Fruit fly (Drosophila melanogaster) whole organism, embryonic: ENCODE results near the gene hob.

Experiments
- Abd-B ChIP-seq: fragments of 200-800 bp; sonication (Bioruptor generic); optimal IDR thresholded peaks from 2 replicates; lab custom pipeline; 2018; ENCODE audit warnings: missing biosample characterization, mild to moderate bottlenecking, missing genetic modification characterization, moderate library complexity
- Atf3 ChIP-seq: fragments of 200-800 bp; sonication (Bioruptor generic); optimal IDR thresholded peaks from 3 replicates; lab custom pipeline; 2016; ENCODE audit warnings: missing biosample characterization, missing genetic modification characterization
- B-H1 ChIP-seq: fragments of 200-800 bp; sonication (Bioruptor generic); IDR thresholded peaks from 3 replicates; pipeline ENCODE4 v1.3.6; 2022; ENCODE audit warnings: missing biosample characterization, missing genetic modification characterization
- CG10321 ChIP-seq: fragments of 200-800 bp; sonication (Bioruptor generic); IDR thresholded peaks from 2 replicates; pipeline ENCODE4 v1.3.6; 2022; ENCODE audit warnings: missing biosample characterization, missing genetic modification characterization
- CG10366 ChIP-seq: fragments of 200-800 bp; sonication (Bioruptor generic); IDR thresholded peaks from 2 replicates; pipeline ENCODE4 v1.3.6; 2022; ENCODE audit warnings: missing biosample characterization, missing genetic modification characterization
- CG10565 ChIP-seq: fragments of 200-800 bp; sonication (Bioruptor generic); optimal IDR thresholded peaks from 3 replicates; lab custom pipeline; 2016; ENCODE audit warnings: missing biosample characterization, mild to moderate bottlenecking, missing genetic modification characterization
- CG12299 ChIP-seq: fragments of 200-800 bp; sonication (Bioruptor generic); optimal IDR thresholded peaks from 2 replicates; lab custom pipeline; 2018; ENCODE audit warnings: missing biosample characterization, mild to moderate bottlenecking, missing genetic modification characterization
- CG13296 ChIP-seq: fragments of 200-800 bp; sonication (Bioruptor generic); optimal IDR thresholded peaks from 3 replicates; lab custom pipeline; 2018; ENCODE audit warnings: missing biosample characterization, mild to moderate bottlenecking, missing genetic modification characterization
- CG13775 ChIP-seq: fragments of 200-800 bp; sonication (Bioruptor generic); optimal IDR thresholded peaks from 3 replicates; lab custom pipeline; 2017; ENCODE audit warnings: missing biosample characterization, mild to moderate bottlenecking, missing genetic modification characterization
- CG15601 ChIP-seq: fragments of 200-800 bp; sonication (Bioruptor generic); optimal IDR thresholded peaks from 3 replicates; lab custom pipeline; 2019; ENCODE audit warnings: missing biosample characterization, mild to moderate bottlenecking, missing genetic modification characterization, moderate library complexity
- CG16813 ChIP-seq: fragments of 200-800 bp; sonication (Bioruptor generic); IDR thresholded peaks from 3 replicates; pipeline ENCODE4 v1.3.6; 2022; ENCODE audit warnings: missing biosample characterization, missing genetic modification characterization; ENCODE audit not compliant: partially characterized antibody
- CG17359 ChIP-seq: fragments of 200-800 bp; sonication (Bioruptor generic); optimal IDR thresholded peaks from 3 replicates; lab custom pipeline; 2018; ENCODE audit warnings: missing biosample characterization, mild to moderate bottlenecking, missing genetic modification characterization, moderate library complexity
- CG17829 ChIP-seq: fragments of 200-800 bp; optimal IDR thresholded peaks from 2 replicates; lab custom pipeline; 2019; ENCODE audit warnings: missing biosample characterization, mild to moderate bottlenecking, missing genetic modification characterization, moderate library complexity
- CG18011 ChIP-seq: fragments of 200-800 bp; sonication (Bioruptor generic); optimal IDR thresholded peaks from 2 replicates; lab custom pipeline; 2017; ENCODE audit warnings: missing biosample characterization, missing genetic modification characterization, mild to moderate bottlenecking, moderate library complexity, missing genotype
- CG2202 ChIP-seq: fragments of 200-800 bp; sonication (Bioruptor generic); optimal IDR thresholded peaks from 2 replicates; lab custom pipeline; 2018; ENCODE audit warnings: missing biosample characterization, mild to moderate bottlenecking, missing genetic modification characterization
- CG33213 ChIP-seq: fragments of 200-800 bp; sonication (Bioruptor generic); optimal IDR thresholded peaks from 3 replicates; lab custom pipeline; 2016; ENCODE audit warnings: missing biosample characterization, missing genetic modification characterization
- CG4360 ChIP-seq: fragments of 200-800 bp; sonication (Bioruptor generic); IDR thresholded peaks from 2 replicates; pipeline ENCODE4 v1.3.6; 2022; ENCODE audit warnings: missing biosample characterization, missing genetic modification characterization
- CG5180 ChIP-seq: fragments of 200-800 bp; sonication (Bioruptor generic); optimal IDR thresholded peaks from 3 replicates; lab custom pipeline; 2017; ENCODE audit warnings: missing biosample characterization, missing genetic modification characterization, mild to moderate bottlenecking, moderate library complexity, missing genetic modification reagents
- CG7786 ChIP-seq: fragments of 200-800 bp; sonication (Bioruptor generic); optimal IDR thresholded peaks from 2 replicates; lab custom pipeline; 2016; ENCODE audit warnings: missing biosample characterization, missing genetic modification characterization
- CG7839 ChIP-seq: fragments of 200-800 bp; sonication (Bioruptor generic); optimal IDR thresholded peaks from 3 replicates; lab custom pipeline; 2018; ENCODE audit warnings: missing biosample characterization, mild to moderate bottlenecking, missing genetic modification characterization, moderate library complexity
- CG7963 ChIP-seq: fragments of 200-800 bp; sonication (Bioruptor generic); IDR thresholded peaks from 3 replicates; pipeline ENCODE4 v1.3.6; 2022; ENCODE audit warnings: missing biosample characterization, missing genetic modification characterization; ENCODE audit not compliant: partially characterized antibody
- CG7987 ChIP-seq: fragments of 200-800 bp; sonication (Bioruptor generic); optimal IDR thresholded peaks from 2 replicates; lab custom pipeline; 2018; ENCODE audit warnings: missing biosample characterization, mild to moderate bottlenecking, missing genetic modification characterization, moderate library complexity
- E2f1 ChIP-seq: fragments of 200-800 bp; sonication (Bioruptor generic); IDR thresholded peaks from 2 replicates; pipeline ENCODE4 v1.3.6; 2022; ENCODE audit warnings: missing biosample characterization, missing genetic modification characterization
- Elba2 ChIP-seq: fragments of 200-800 bp; sonication (Bioruptor generic); optimal IDR thresholded peaks from 3 replicates; lab custom pipeline; 2016; ENCODE audit warnings: missing biosample characterization, missing genetic modification characterization
- Fer2 ChIP-seq: fragments of 200-800 bp; sonication (Bioruptor generic); optimal IDR thresholded peaks from 2 replicates; lab custom pipeline; 2018; ENCODE audit warnings: missing biosample characterization, mild to moderate bottlenecking, missing genetic modification characterization, moderate library complexity
- Fer3 ChIP-seq: fragments of 200-800 bp; sonication (Bioruptor generic); optimal IDR thresholded peaks from 2 replicates; lab custom pipeline; 2018; ENCODE audit warnings: missing biosample characterization, mild to moderate bottlenecking, missing genetic modification characterization, moderate library complexity
- Gug ChIP-seq: fragments of 200-800 bp; sonication (Bioruptor generic); IDR thresholded peaks from 4 replicates; pipeline ENCODE4 v1.3.6; 2022; ENCODE audit warnings: missing biosample characterization, missing genetic modification characterization
- H2.0 ChIP-seq: fragments of 200-800 bp; sonication (Bioruptor generic); IDR thresholded peaks from 2 replicates; pipeline ENCODE4 v1.3.6; 2022; ENCODE audit warnings: missing biosample characterization, missing genetic modification characterization
- HLH4C ChIP-seq: fragments of 200-800 bp; sonication (Bioruptor generic); IDR thresholded peaks from 3 replicates; pipeline ENCODE4 v1.3.6; 2022; ENCODE audit warnings: missing biosample characterization, missing genetic modification characterization; ENCODE audit not compliant: partially characterized antibody
- HLHmδ ChIP-seq: fragments of 200-800 bp; sonication (Bioruptor generic); optimal IDR thresholded peaks from 2 replicates; lab custom pipeline; 2018; ENCODE audit warnings: missing biosample characterization, mild to moderate bottlenecking, missing genetic modification characterization, moderate library complexity
- HmgZ ChIP-seq: fragments of 200-800 bp; sonication (Bioruptor generic); optimal IDR thresholded peaks from 2 replicates; lab custom pipeline; 2018; ENCODE audit warnings: missing biosample characterization, mild to moderate bottlenecking, missing genetic modification characterization
- Lpt ChIP-seq: fragments of >200 bp; optimal IDR thresholded peaks from 2 replicates; lab custom pipeline; 2018; ENCODE audit warnings: missing biosample characterization, missing genetic modification characterization
- Scr ChIP-seq: fragments of 200-800 bp; sonication (Bioruptor generic); IDR thresholded peaks from 2 replicates; pipeline ENCODE4 v1.3.6; 2022; ENCODE audit warnings: missing biosample characterization, missing genetic modification characterization; ENCODE audit not compliant: partially characterized antibody
- Sry-β ChIP-seq: fragments of 200-800 bp; sonication (Bioruptor generic); optimal IDR thresholded peaks from 2 replicates; lab custom pipeline; 2018; ENCODE audit warnings: missing biosample characterization, mild to moderate bottlenecking, missing genetic modification characterization, moderate library complexity
- ac ChIP-seq: fragments of 200-800 bp; sonication (Bioruptor generic); optimal IDR thresholded peaks from 3 replicates; lab custom pipeline; 2017; ENCODE audit warnings: missing biosample characterization, mild to moderate bottlenecking, missing genetic modification characterization
- aop ChIP-seq: fragments of 200-800 bp; sonication (Bioruptor generic); IDR thresholded peaks from 2 replicates; pipeline ENCODE4 v1.3.6; 2022; ENCODE audit warnings: missing biosample characterization, missing genetic modification characterization
- az2 ChIP-seq: fragments of 200-800 bp; sonication (Bioruptor generic); optimal IDR thresholded peaks from 3 replicates; lab custom pipeline; 2016; ENCODE audit warnings: missing biosample characterization, missing genetic modification characterization
- ci ChIP-seq: fragments of 200-800 bp; sonication (Bioruptor generic); IDR thresholded peaks from 3 replicates; pipeline ENCODE4 v1.3.6; 2022; ENCODE audit warnings: missing biosample characterization, missing genetic modification characterization
- croc ChIP-seq: fragments of 200-800 bp; sonication (Bioruptor generic); conservative IDR thresholded peaks from 3 replicates; pipeline ENCODE4 v1.3.6; 2022; ENCODE audit warnings: missing biosample characterization, missing genetic modification characterization
- dmrt99B ChIP-seq: fragments of 200-800 bp; sonication (Bioruptor generic); optimal IDR thresholded peaks from 2 replicates; lab custom pipeline; 2018; ENCODE audit warnings: missing biosample characterization, mild to moderate bottlenecking, missing genetic modification characterization, moderate library complexity
- emc ChIP-seq: fragments of 200-800 bp; sonication (Bioruptor generic); optimal IDR thresholded peaks from 2 replicates; lab custom pipeline; 2016; ENCODE audit warnings: missing biosample characterization, missing genetic modification characterization
- otp ChIP-seq: fragments of 200-800 bp; sonication (Bioruptor generic); IDR thresholded peaks from 3 replicates; pipeline ENCODE4, ENCODE4 v1.3.6; 2022; ENCODE audit warnings: missing biosample characterization, missing genetic modification characterization
- ranshi ChIP-seq: fragments of 200-800 bp; sonication (Bioruptor generic); IDR thresholded peaks from 2 replicates; pipeline ENCODE4 v1.3.6; 2022; ENCODE audit warnings: missing biosample characterization, missing genetic modification characterization
- repo ChIP-seq: fragments of 200-800 bp; sonication (Bioruptor generic); optimal IDR thresholded peaks from 2 replicates; lab custom pipeline; 2016; ENCODE audit warnings: missing biosample characterization, missing genetic modification characterization
- row ChIP-seq: fragments of 200-800 bp; sonication (Bioruptor generic); IDR thresholded peaks from 3 replicates; pipeline ENCODE4 v1.3.6; 2022; ENCODE audit warnings: missing biosample characterization, missing genetic modification characterization
- sisA ChIP-seq: fragments of 200-800 bp; sonication (Bioruptor generic); IDR thresholded peaks from 2 replicates; pipeline ENCODE4 v1.3.6; 2022; ENCODE audit warnings: missing biosample characterization, missing genetic modification characterization
- slp2 ChIP-seq: fragments of 200-800 bp; sonication (Bioruptor generic); optimal IDR thresholded peaks from 2 replicates; lab custom pipeline; 2016; ENCODE audit warnings: missing biosample characterization, missing genetic modification characterization
- sob ChIP-seq: fragments of 200-800 bp; sonication (Bioruptor generic); IDR thresholded peaks from 2 replicates; pipeline ENCODE4 v1.3.6; 2022; ENCODE audit warnings: missing biosample characterization, missing genetic modification characterization
- tll ChIP-seq, 2 experiments: fragments of 200-800 bp in 1 of 2; fragments of >200 bp in 1 of 2; sonication (Bioruptor generic) in 1 of 2; optimal IDR thresholded peaks; 2 replicates each; lab custom pipeline; 2017 to 2019; ENCODE audit warnings: missing biosample characterization in 2 of 2, missing genetic modification characterization in 2 of 2, mild to moderate bottlenecking in 1 of 2, moderate library complexity in 1 of 2
- tx ChIP-seq: fragments of 200-800 bp; sonication (Bioruptor generic); optimal IDR thresholded peaks from 2 replicates; lab custom pipeline; 2016; ENCODE audit warnings: missing biosample characterization, missing genetic modification characterization
- zen ChIP-seq: fragments of 200-800 bp; sonication (Bioruptor generic); optimal IDR thresholded peaks from 3 replicates; lab custom pipeline; 2018; ENCODE audit warnings: missing biosample characterization, mild to moderate bottlenecking, missing genetic modification characterization, moderate library complexity

The hob gene

dm6 chr3L:3197464-3197863, 21.3 kb downstream of the hob start, which contains the start of gene CG14966 (continued):
- TF ChIP-seq CG13296 (GFP tag; lab: Kevin White, UChicago) (no peak), Gug (GFP tag; lab: Robert Waterston, UW) (peak; percentile 5; the same call in 1 of the 4 replicates), CG17829 (peak; percentile 66), CG17359 (tag; lab: Kevin White, UChicago) (no peak), row (GFP tag; lab: Robert Waterston, UW) (peak; percentile 85), HmgZ (tag; lab: Kevin White, UChicago) (peak; percentile 69), CG10366 (GFP tag; lab: Robert Waterston, UW) (no peak), CG15601 (tag; lab: Kevin White, UChicago) (no peak), croc (GFP tag; lab: Robert Waterston, UW) (no peak), CG2202 (no peak), Sry-β (GFP tag; lab: Kevin White, UChicago) (no peak), CG5180 (GFP tag; lab: Kevin White, UChicago) (no peak), aop (GFP tag; lab: Robert Waterston, UW) (no peak), otp (GFP tag; lab: Robert Waterston, UW) (no peak), HLH4C (GFP tag; lab: Robert Waterston, UW) (peak; percentile 76), sob (GFP tag; lab: Robert Waterston, UW) (0 out of 2 replicates have a peak, but pooled peaks have one; percentile 38), CG10321 (GFP tag; lab: Robert Waterston, UW) (no peak), Lpt (GFP tag; lab: Kevin White, UChicago) (no peak), ac (GFP tag; lab: Kevin White, UChicago) (no peak), tx (GFP tag; lab: Kevin White, UChicago) (no peak), CG18011 (GFP tag; lab: Kevin White, UChicago) (no peak), HLHmδ (GFP tag; lab: Kevin White, UChicago) (no peak), CG10565 (GFP tag; lab: Kevin White, UChicago) (no peak), CG33213 (peak; percentile 30), repo (GFP tag; lab: Kevin White, UChicago) (no peak), tll (GFP tag; optimal IDR thresholded peaks at IDR 0.05; lab: Kevin White, UChicago) (no peak), dmrt99B (no peak), sisA (GFP tag; lab: Robert Waterston, UW) (no peak), CG7987 (GFP tag; lab: Kevin White, UChicago) (peak; percentile 2), Scr (GFP tag; lab: Robert Waterston, UW) (peak; percentile 89), B-H1 (no peak), Elba2 (GFP tag; lab: Kevin White, UChicago) (no peak), az2 (GFP tag; lab: Kevin White, UChicago) (peak; percentile 17), zen (tag; lab: Kevin White, UChicago) (no peak), CG7839 (peak; percentile 23), CG12299 (no peak), CG4360 (GFP tag; lab: Robert Waterston, UW) (no peak), emc (GFP tag; lab: Kevin White, UChicago) (no peak), CG7786 (GFP tag; lab: Kevin White, UChicago) (peak; percentile 0), H2.0 (GFP tag; lab: Robert Waterston, UW) (0 out of 2 replicates have a peak, but pooled peaks have one; percentile 6), Atf3 (GFP tag; lab: Kevin White, UChicago) (no peak), Abd-B (GFP tag; lab: Kevin White, UChicago) (no peak), E2f1 (GFP tag; lab: Robert Waterston, UW) (no peak), ci (GFP tag; lab: Robert Waterston, UW) (peak; percentile 50; the same call in 1 of the 3 replicates), Fer3 (tag; lab: Kevin White, UChicago) (no peak), CG7963 (GFP tag; lab: Robert Waterston, UW) (peak; percentile 76; the same call in 2 of the 3 replicates), ranshi (GFP tag; lab: Robert Waterston, UW) (no peak), Fer2 (no peak), CG13775 (GFP tag; lab: Kevin White, UChicago) (no peak), CG16813 (GFP tag; lab: Robert Waterston, UW) (peak; percentile 91), slp2 (GFP tag; lab: Kevin White, UChicago) (no peak)
